Fruit fly (Drosophila melanogaster) whole organism, embryonic: ENCODE results near the gene CG32391.

ENCODE experiments used
- Ada2b ChIP-seq: fragments of 200-800 bp; sonication (Bioruptor generic); IDR thresholded peaks from 2 replicates; pipeline ENCODE4 v1.3.6; 2022; ENCODE audit warnings: missing biosample characterization, missing genetic modification characterization
- CG12071 ChIP-seq: fragments of 200-800 bp; sonication (Bioruptor generic); optimal IDR thresholded peaks from 3 replicates; lab custom pipeline; 2018; ENCODE audit warnings: missing biosample characterization, mild to moderate bottlenecking, missing genetic modification characterization
- CG12104 ChIP-seq: fragments of 200-800 bp; sonication (Bioruptor generic); optimal IDR thresholded peaks from 3 replicates; lab custom pipeline; 2016; ENCODE audit warnings: missing biosample characterization, missing genetic modification characterization
- CG12659 ChIP-seq: fragments of 200-800 bp; sonication (Bioruptor generic); optimal IDR thresholded peaks from 3 replicates; lab custom pipeline; 2017; ENCODE audit warnings: mild to moderate bottlenecking, missing biosample characterization, missing genetic modification reagents, missing genetic modification characterization
- CG12942 ChIP-seq: fragments of 200-800 bp; sonication (Bioruptor generic); optimal IDR thresholded peaks from 3 replicates; lab custom pipeline; 2016; ENCODE audit warnings: missing biosample characterization, missing genetic modification characterization
- CG14667 ChIP-seq: fragments of 200-800 bp; sonication (Bioruptor generic); IDR thresholded peaks from 2 replicates; pipeline ENCODE4 v1.3.6; 2022; ENCODE audit warnings: missing biosample characterization, missing genetic modification characterization
- CG15073 ChIP-seq: fragments of 200-800 bp; sonication (Bioruptor generic); optimal IDR thresholded peaks from 2 replicates; lab custom pipeline; 2016; ENCODE audit warnings: missing biosample characterization, missing genetic modification characterization
- CG17186 ChIP-seq: fragments of 200-800 bp; sonication (Bioruptor generic); optimal IDR thresholded peaks from 3 replicates; lab custom pipeline; 2017; ENCODE audit warnings: missing biosample characterization, missing genetic modification reagents, missing genetic modification characterization
- CG17912 ChIP-seq: fragments of 200-800 bp; sonication (Bioruptor generic); optimal IDR thresholded peaks from 2 replicates; lab custom pipeline; 2018; ENCODE audit warnings: missing biosample characterization, mild to moderate bottlenecking, missing genetic modification characterization
- CG18599 ChIP-seq: fragments of 200-800 bp; sonication (Bioruptor generic); optimal IDR thresholded peaks from 3 replicates; lab custom pipeline; 2017; ENCODE audit warnings: missing biosample characterization, missing genetic modification characterization, mild to moderate bottlenecking, moderate library complexity, missing genetic modification reagents
- CG18764 ChIP-seq: fragments of 200-800 bp; sonication (Bioruptor generic); optimal IDR thresholded peaks from 3 replicates; lab custom pipeline; 2016; ENCODE audit warnings: missing biosample characterization, missing genetic modification characterization
- CG2120 ChIP-seq: fragments of 200-800 bp; sonication (Bioruptor generic); optimal IDR thresholded peaks from 3 replicates; lab custom pipeline; 2016; ENCODE audit warnings: missing biosample characterization, missing genetic modification characterization
- CG32772 ChIP-seq: fragments of 200-800 bp; sonication (Bioruptor generic); IDR thresholded peaks from 2 replicates; pipeline ENCODE4 v1.3.6; 2022; ENCODE audit warnings: missing biosample characterization, missing genetic modification characterization
- CG4360 ChIP-seq: fragments of 200-800 bp; sonication (Bioruptor generic); IDR thresholded peaks from 2 replicates; pipeline ENCODE4 v1.3.6; 2022; ENCODE audit warnings: missing biosample characterization, missing genetic modification characterization
- CG4707 ChIP-seq: fragments of 200-800 bp; sonication (Bioruptor generic); optimal IDR thresholded peaks from 2 replicates; lab custom pipeline; 2018; ENCODE audit warnings: missing biosample characterization, mild to moderate bottlenecking, missing genetic modification characterization, moderate library complexity
- CG6683 ChIP-seq: fragments of 200-800 bp; sonication (Bioruptor generic); optimal IDR thresholded peaks from 2 replicates; lab custom pipeline; 2017; ENCODE audit warnings: missing biosample characterization, mild to moderate bottlenecking, missing genetic modification characterization, missing genetic modification reagents
- CG7357 ChIP-seq: fragments of 200-800 bp; sonication (Bioruptor generic); IDR thresholded peaks from 3 replicates; pipeline ENCODE4 v1.3.6; 2022; ENCODE audit warnings: missing biosample characterization, missing genetic modification characterization
- CG7786 ChIP-seq: fragments of 200-800 bp; sonication (Bioruptor generic); optimal IDR thresholded peaks from 2 replicates; lab custom pipeline; 2016; ENCODE audit warnings: missing biosample characterization, missing genetic modification characterization
- CG8290 ChIP-seq, 3 experiments: fragments of 200-800 bp; sonication (Bioruptor generic); optimal IDR thresholded peaks; 2 replicates each; lab custom pipeline; 2016 to 2019; ENCODE audit warnings: missing biosample characterization in 3 of 3, missing genetic modification characterization in 3 of 3, mild to moderate bottlenecking in 2 of 3, moderate library complexity in 1 of 3
- Deaf1 ChIP-seq: fragments of 200-800 bp; optimal IDR thresholded peaks from 3 replicates; lab custom pipeline; 2019; ENCODE audit warnings: missing biosample characterization, mild to moderate bottlenecking, missing genetic modification characterization, moderate library complexity
- Dip2 ChIP-seq: fragments of 200-800 bp; sonication (Bioruptor generic); IDR thresholded peaks from 2 replicates; pipeline ENCODE4 v1.3.6; 2022; ENCODE audit warnings: missing biosample characterization, missing genetic modification characterization
- HLH54F ChIP-seq: fragments of 200-800 bp; sonication (Bioruptor generic); optimal IDR thresholded peaks from 3 replicates; lab custom pipeline; 2016; ENCODE audit warnings: missing biosample characterization, missing genetic modification characterization
- Hr3 ChIP-seq: fragments of 200-800 bp; sonication (Bioruptor generic); optimal IDR thresholded peaks from 3 replicates; lab custom pipeline; 2016; ENCODE audit warnings: missing biosample characterization, missing genetic modification characterization
- Hr39 ChIP-seq: fragments of >200 bp; optimal IDR thresholded peaks from 2 replicates; lab custom pipeline; 2017
- Hr51 ChIP-seq, 2 experiments: fragments of 200-800 bp; sonication (Bioruptor generic); optimal IDR thresholded peaks; 2 replicates in 1 of 2; 3 replicates in 1 of 2; lab custom pipeline; 2016 to 2018; ENCODE audit warnings: missing biosample characterization in 2 of 2, missing genetic modification characterization in 2 of 2, mild to moderate bottlenecking in 1 of 2, moderate library complexity in 1 of 2
- MBD-R2 ChIP-seq: fragments of 200-800 bp; sonication (Bioruptor generic); IDR thresholded peaks from 2 replicates; pipeline ENCODE4 v1.3.6; 2022; ENCODE audit warnings: missing biosample characterization, missing genetic modification characterization
- NC2β ChIP-seq: fragments of 200-800 bp; sonication (Bioruptor generic); optimal IDR thresholded peaks from 2 replicates; lab custom pipeline; 2016; ENCODE audit warnings: missing biosample characterization, missing genetic modification characterization
- Ptx1 ChIP-seq: fragments of 200-800 bp; sonication (Bioruptor generic); IDR thresholded peaks from 2 replicates; pipeline ENCODE4 v1.3.6; 2022; ENCODE audit warnings: missing biosample characterization, missing genetic modification characterization
- Side ChIP-seq: fragments of 200-800 bp; sonication (Bioruptor generic); optimal IDR thresholded peaks from 2 replicates; lab custom pipeline; 2016; ENCODE audit warnings: missing biosample characterization, missing genetic modification characterization
- Sin3A ChIP-seq: fragments of >200 bp; optimal IDR thresholded peaks from 2 replicates; lab custom pipeline; 2018
- Six4 ChIP-seq: fragments of 200-800 bp; sonication (Bioruptor generic); optimal IDR thresholded peaks from 2 replicates; lab custom pipeline; 2016; ENCODE audit warnings: missing biosample characterization, missing genetic modification characterization
- ap ChIP-seq: fragments of 200-800 bp; sonication (Bioruptor generic); IDR thresholded peaks from 2 replicates; pipeline ENCODE4 v1.3.6; 2022; ENCODE audit warnings: missing biosample characterization, missing genetic modification characterization
- btn ChIP-seq: fragments of 200-800 bp; sonication (Bioruptor generic); optimal IDR thresholded peaks from 2 replicates; lab custom pipeline; 2016; ENCODE audit warnings: missing biosample characterization, missing genetic modification characterization
- cas ChIP-seq: fragments of 200-800 bp; sonication (Bioruptor generic); IDR thresholded peaks from 2 replicates; pipeline ENCODE4 v1.3.6; 2022; ENCODE audit warnings: missing biosample characterization, missing genetic modification characterization
- chif ChIP-seq, 2 experiments: fragments of 200-800 bp; sonication (Bioruptor generic); optimal IDR thresholded peaks; 3 replicates each; lab custom pipeline; 2016; ENCODE audit warnings: missing biosample characterization in 2 of 2, missing genetic modification characterization in 2 of 2
- chm ChIP-seq: fragments of 200-800 bp; sonication (Bioruptor generic); IDR thresholded peaks from 2 replicates; pipeline ENCODE4 v1.3.6; 2022; ENCODE audit warnings: missing biosample characterization, missing genetic modification characterization
- chn ChIP-seq: fragments of 200-800 bp; sonication (Bioruptor generic); optimal IDR thresholded peaks from 2 replicates; lab custom pipeline; 2016; ENCODE audit warnings: missing biosample characterization, missing genetic modification characterization
- crc ChIP-seq: fragments of 200-800 bp; sonication (Bioruptor generic); optimal IDR thresholded peaks from 2 replicates; lab custom pipeline; 2016; ENCODE audit warnings: missing biosample characterization, missing genetic modification characterization
- crol ChIP-seq: fragments of 200-800 bp; sonication (Bioruptor generic); IDR thresholded peaks from 2 replicates; pipeline ENCODE4 v1.3.6; 2022; ENCODE audit warnings: missing biosample characterization, missing genetic modification characterization
- cwo ChIP-seq: fragments of 200-800 bp; sonication (Bioruptor generic); optimal IDR thresholded peaks from 3 replicates; lab custom pipeline; 2017; ENCODE audit warnings: missing biosample characterization, missing genetic modification characterization, mild to moderate bottlenecking, moderate library complexity, missing genetic modification reagents
- danr ChIP-seq: fragments of 200-800 bp; sonication (Bioruptor generic); IDR thresholded peaks from 2 replicates; pipeline ENCODE4 v1.3.6; 2022; ENCODE audit warnings: missing biosample characterization, missing genetic modification characterization
- dati ChIP-seq: fragments of 200-800 bp; sonication (Bioruptor generic); IDR thresholded peaks from 2 replicates; pipeline ENCODE4 v1.3.6; 2022; ENCODE audit warnings: missing biosample characterization, missing genetic modification characterization
- ewg ChIP-seq: fragments of 200-800 bp; sonication (Bioruptor generic); optimal IDR thresholded peaks from 3 replicates; lab custom pipeline; 2017; ENCODE audit warnings: mild to moderate bottlenecking, missing biosample characterization, missing genetic modification reagents, missing genetic modification characterization
- exex ChIP-seq: fragments of 200-800 bp; sonication (Bioruptor generic); optimal IDR thresholded peaks from 4 replicates; lab custom pipeline; 2018; ENCODE audit warnings: missing biosample characterization, mild to moderate bottlenecking, missing genetic modification characterization, moderate library complexity
- fd3F ChIP-seq: fragments of 200-800 bp; sonication (Bioruptor generic); optimal IDR thresholded peaks from 2 replicates; lab custom pipeline; 2018; ENCODE audit warnings: missing biosample characterization, mild to moderate bottlenecking, missing genetic modification characterization, moderate library complexity
- fu2 ChIP-seq: fragments of 200-800 bp; sonication (Bioruptor generic); optimal IDR thresholded peaks from 2 replicates; lab custom pipeline; 2016; ENCODE audit warnings: missing biosample characterization, missing genetic modification characterization
- insv ChIP-seq, 2 experiments: fragments of 200-800 bp; sonication (Bioruptor generic); optimal IDR thresholded peaks; 3 replicates each; lab custom pipeline; 2016 to 2018; ENCODE audit warnings: missing biosample characterization in 2 of 2, missing genetic modification characterization in 2 of 2
- nmo ChIP-seq: fragments of 200-800 bp; sonication (Bioruptor generic); optimal IDR thresholded peaks from 2 replicates; lab custom pipeline; 2018; ENCODE audit warnings: missing biosample characterization, mild to moderate bottlenecking, missing genetic modification characterization, moderate library complexity
- pita ChIP-seq: fragments of 200-800 bp; sonication (Bioruptor generic); optimal IDR thresholded peaks from 2 replicates; lab custom pipeline; 2017; ENCODE audit warnings: missing biosample characterization, mild to moderate bottlenecking, missing genetic modification characterization
- sob ChIP-seq: fragments of 200-800 bp; sonication (Bioruptor generic); IDR thresholded peaks from 2 replicates; pipeline ENCODE4 v1.3.6; 2022; ENCODE audit warnings: missing biosample characterization, missing genetic modification characterization
- tin ChIP-seq: fragments of 200-800 bp; sonication (Bioruptor generic); optimal IDR thresholded peaks from 3 replicates; lab custom pipeline; 2016; ENCODE audit warnings: missing biosample characterization, missing genetic modification characterization
- z ChIP-seq: fragments of 200-800 bp; sonication (Bioruptor generic); IDR thresholded peaks from 3 replicates; pipeline ENCODE4 v1.3.6; 2022; ENCODE audit warnings: missing biosample characterization, missing genetic modification characterization

Gene CG32391

DNA sequence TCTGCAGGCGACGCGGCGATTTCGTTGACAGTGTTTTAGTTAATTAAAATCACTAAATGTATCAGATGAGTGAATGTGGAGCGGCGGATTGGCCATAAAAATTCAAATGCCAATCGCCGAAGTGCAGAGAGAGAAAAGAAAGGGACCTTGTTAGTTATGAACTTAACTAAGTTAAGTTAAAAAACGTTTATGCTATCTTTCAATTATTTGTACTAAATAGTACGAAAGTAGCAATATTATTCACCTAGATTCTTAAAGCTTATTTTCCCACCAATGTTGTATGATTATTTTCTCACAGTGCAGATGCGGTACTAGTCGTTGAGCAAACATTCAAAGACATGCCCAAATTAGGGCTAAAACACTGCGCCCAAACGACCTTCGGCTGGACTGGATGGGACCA is 21.8 kb upstream of the CG32391 start (continued):
- TF ChIP-seq pita (GFP tag; lab: Kevin White, UChicago), result no peak
- peak; percentile 31; the same call in 1 of the 2 replicates for TF ChIP-seq dati (GFP tag; lab: Robert Waterston, UW)
- peak; percentile 24 for TF ChIP-seq CG6683 (GFP tag; lab: Kevin White, UChicago)
- TF ChIP-seq CG12104 (GFP tag; lab: Kevin White, UChicago), result peak; percentile 27
- TF ChIP-seq sob (GFP tag; lab: Robert Waterston, UW), result peak; percentile 76
- no peak for TF ChIP-seq CG4707 (GFP tag; lab: Kevin White, UChicago)
- TF ChIP-seq chm (GFP tag; lab: Robert Waterston, UW), result peak; percentile 38; the same call in 1 of the 2 replicates
- TF ChIP-seq Ptx1 (GFP tag; lab: Robert Waterston, UW), result peak; percentile 76
- peak; percentile 19 for TF ChIP-seq CG12659
- TF ChIP-seq CG7786 (GFP tag; lab: Kevin White, UChicago), result peak; percentile 17
- TF ChIP-seq tin (GFP tag; lab: Kevin White, UChicago), result peak; percentile 56
- TF ChIP-seq CG15073 (GFP tag; lab: Kevin White, UChicago), result no peak
- peak; percentile 65; the same call in 2 of the 3 replicates for TF ChIP-seq CG7357 (GFP tag; lab: Robert Waterston, UW)
- TF ChIP-seq crc (GFP tag; lab: Kevin White, UChicago), result peak; percentile 41
- TF ChIP-seq CG8290 (GFP tag; optimal IDR thresholded peaks at IDR 0.05; lab: Kevin White, UChicago), result no peak
- TF ChIP-seq CG8290 (tag; optimal IDR thresholded peaks at IDR 0.05; lab: Kevin White, UChicago), result peak in 1 of 2 experiments; percentile 46
- TF ChIP-seq exex (tag; lab: Kevin White, UChicago), result peak; percentile 20
- peak; percentile 47 for TF ChIP-seq nmo (GFP tag; lab: Kevin White, UChicago)
- peak; percentile 2 for TF ChIP-seq ewg (GFP tag; lab: Kevin White, UChicago)
- peak; percentile 66 for TF ChIP-seq CG32772 (GFP tag; lab: Robert Waterston, UW)
- TF ChIP-seq CG18599 (GFP tag; lab: Kevin White, UChicago), result peak; percentile 69
- TF ChIP-seq CG12942 (GFP tag; lab: Kevin White, UChicago), result peak; percentile 10
- peak in 1 of 2 experiments; percentile 74 for TF ChIP-seq Hr51 (GFP tag; optimal IDR thresholded peaks at IDR 0.05; lab: Kevin White, UChicago)
- TF ChIP-seq Dip2 (GFP tag; lab: Robert Waterston, UW), result no peak
- TF ChIP-seq Sin3A (lab: Kevin White, UChicago), result no peak
- TF ChIP-seq CG17186, result no peak
- peak; percentile 9 for TF ChIP-seq fd3F (GFP tag; lab: Kevin White, UChicago)
- TF ChIP-seq cwo (GFP tag; lab: Kevin White, UChicago), result peak; percentile 60
- TF ChIP-seq MBD-R2 (GFP tag; lab: Robert Waterston, UW), result no peak
- TF ChIP-seq crol (GFP tag; lab: Robert Waterston, UW), result no peak
- peak; percentile 60 for TF ChIP-seq ap (GFP tag; lab: Robert Waterston, UW)
- TF ChIP-seq HLH54F, result no peak
- TF ChIP-seq NC2β (GFP tag; lab: Kevin White, UChicago), result no peak
- TF ChIP-seq danr (GFP tag; lab: Robert Waterston, UW), result 0 out of 2 replicates have a peak, but pooled peaks have one; percentile 26
- peak in 1 of 2 experiments; percentile 40 for TF ChIP-seq chif (GFP tag; optimal IDR thresholded peaks at IDR 0.05; lab: Kevin White, UChicago)
- no peak for TF ChIP-seq insv (GFP tag; optimal IDR thresholded peaks at IDR 0.05; lab: Kevin White, UChicago)
- no peak for TF ChIP-seq CG17912 (GFP tag; lab: Kevin White, UChicago)
- TF ChIP-seq CG12071 (GFP tag; lab: Kevin White, UChicago), result peak; percentile 71
- peak; percentile 23 for TF ChIP-seq chn
- no peak for TF ChIP-seq Hr39 (lab: Kevin White, UChicago)
- no peak for TF ChIP-seq cas (GFP tag; lab: Robert Waterston, UW)
- peak; percentile 84 for TF ChIP-seq Ada2b (GFP tag; lab: Robert Waterston, UW)
- TF ChIP-seq Deaf1 (tag; lab: Kevin White, UChicago), result peak; percentile 24
- peak; percentile 28 for TF ChIP-seq Hr3 (GFP tag; lab: Kevin White, UChicago)
- TF ChIP-seq CG18764 (GFP tag; lab: Kevin White, UChicago), result peak; percentile 52
- TF ChIP-seq btn (GFP tag; lab: Kevin White, UChicago), result peak; percentile 54
- peak; percentile 29 for TF ChIP-seq CG2120 (GFP tag; lab: Kevin White, UChicago)
- peak; percentile 25 for TF ChIP-seq Six4 (GFP tag; lab: Kevin White, UChicago)
- peak; percentile 50; the same call in 1 of the 2 replicates for TF ChIP-seq CG4360 (GFP tag; lab: Robert Waterston, UW)
- no peak for TF ChIP-seq z (GFP tag; lab: Robert Waterston, UW)
- peak; percentile 40 for TF ChIP-seq Side (GFP tag; lab: Kevin White, UChicago)
- TF ChIP-seq fu2 (GFP tag; lab: Kevin White, UChicago), result peak; percentile 8
- TF ChIP-seq CG14667 (GFP tag; lab: Robert Waterston, UW), result peak; percentile 68
